Worm (Caenorhabditis elegans) whole organism, L4 larva: ENCODE data around the gene F09E10.7.
A peak's percentile ranks its signal among the peaks of the same experiment; 100 is the strongest.

Experiments used
- T20F7.1 ChIP-seq: fragments of 200-800 bp; sonication (Bioruptor generic); optimal IDR thresholded peaks from 2 replicates; lab custom pipeline; 2018; ENCODE audit warnings: mild to moderate bottlenecking, missing genetic modification characterization, missing compliant biosample characterization
- Y105C5A.15 ChIP-seq: fragments of 200-800 bp; sonication (Bioruptor generic); IDR thresholded peaks from 2 replicates; pipeline ENCODE4 v1.3.6; 2022; ENCODE audit warnings: missing genetic modification characterization, missing compliant biosample characterization
- Y5F2A.4 ChIP-seq: fragments of 200-800 bp; sonication (Bioruptor generic); optimal IDR thresholded peaks from 2 replicates; lab custom pipeline; 2018; ENCODE audit warnings: mild to moderate bottlenecking, missing genetic modification characterization, missing compliant biosample characterization
- Y75B8A.6 ChIP-seq: fragments of 200-800 bp; sonication (Bioruptor generic); IDR thresholded peaks from 2 replicates; pipeline ENCODE4 v1.3.6; 2022; ENCODE audit warnings: missing genetic modification reagents, missing genetic modification characterization, missing compliant biosample characterization
- ZK337.2 ChIP-seq: fragments of 200-800 bp; sonication (Bioruptor generic); IDR thresholded peaks from 2 replicates; pipeline ENCODE4 v1.3.6; 2022; ENCODE audit warnings: missing genetic modification reagents, missing genetic modification characterization, missing compliant biosample characterization
- aly-2 ChIP-seq: sonication (generic microtip); optimal IDR thresholded peaks from 2 replicates; lab custom pipeline; 2018; ENCODE audit warnings: missing biosample characterization, missing genetic modification characterization
- ama-1 ChIP-seq: fragments of 150-350 bp; optimal IDR thresholded peaks from 2 replicates; lab custom pipeline; 2014; ENCODE audit warnings: inconsistent platforms, mixed read lengths
- attf-4 ChIP-seq: sonication (generic microtip); optimal IDR thresholded peaks from 3 replicates; lab custom pipeline; 2017; ENCODE audit warnings: missing biosample characterization, missing genetic modification characterization
- ceh-20 ChIP-seq: fragments of 200-800 bp; sonication (Bioruptor generic); IDR thresholded peaks from 2 replicates; pipeline ENCODE4 v1.3.6; 2022; ENCODE audit warnings: missing genetic modification reagents, missing genetic modification characterization, missing compliant biosample characterization
- ceh-44 ChIP-seq: fragments of 200-800 bp; sonication (Bioruptor generic); IDR thresholded peaks from 2 replicates; pipeline ENCODE4 v1.3.6; 2022; ENCODE audit warnings: missing genetic modification reagents, missing genetic modification characterization, missing compliant biosample characterization
- ceh-62 ChIP-seq: sonication (generic microtip); optimal IDR thresholded peaks from 2 replicates; lab custom pipeline; 2017; ENCODE audit warnings: missing biosample characterization, missing genetic modification characterization
- ces-1 ChIP-seq: fragments of 150-350 bp; sonication (generic microtip); optimal IDR thresholded peaks from 4 replicates; lab custom pipeline; 2014; ENCODE audit warnings: missing biosample characterization, missing genetic modification reagents, missing genetic modification characterization
- daf-12 ChIP-seq: fragments of 150-350 bp; optimal IDR thresholded peaks from 2 replicates; lab custom pipeline; 2014; ENCODE audit warnings: missing biosample characterization, missing genetic modification reagents, missing genetic modification characterization
- daf-19 ChIP-seq: fragments of 200-800 bp; sonication (Bioruptor generic); conservative IDR thresholded peaks from 2 replicates; pipeline ENCODE4 v1.3.6; 2022; ENCODE audit warnings: missing genetic modification characterization, missing compliant biosample characterization
- daf-8 ChIP-seq: fragments of 200-800 bp; sonication (Bioruptor generic); IDR thresholded peaks from 2 replicates; pipeline ENCODE4 v1.3.6; 2022; ENCODE audit warnings: missing genetic modification characterization, missing compliant biosample characterization
- dmd-9 ChIP-seq: fragments of 200-800 bp; sonication (Bioruptor generic); IDR thresholded peaks from 2 replicates; pipeline ENCODE4 v1.3.6; 2022; ENCODE audit warnings: missing genetic modification reagents, missing genetic modification characterization, missing compliant biosample characterization
- dve-1 ChIP-seq: sonication (generic microtip); optimal IDR thresholded peaks from 2 replicates; lab custom pipeline; 2017; ENCODE audit warnings: antibody characterized with exemption, mild to moderate bottlenecking, missing genetic modification characterization, missing compliant biosample characterization; ENCODE audit not compliant: insufficient read depth
- fkh-10 ChIP-seq: fragments of 150-350 bp; optimal IDR thresholded peaks from 2 replicates; lab custom pipeline; 2014; ENCODE audit warnings: missing biosample characterization, missing genetic modification reagents, missing genetic modification characterization
- hif-1 ChIP-seq, 2 experiments: sonication (generic microtip); optimal IDR thresholded peaks; 2 replicates each; lab custom pipeline; 2016 to 2017; ENCODE audit warnings: missing compliant biosample characterization in 2 of 2, missing genetic modification characterization in 2 of 2, missing genetic modification reagents in 2 of 2, missing genotype in 2 of 2, mild to moderate bottlenecking in 1 of 2
- hlh-11 ChIP-seq: fragments of 200-800 bp; sonication (Bioruptor generic); optimal IDR thresholded peaks from 2 replicates; lab custom pipeline; 2018; ENCODE audit warnings: mild to moderate bottlenecking, missing genetic modification characterization, missing compliant biosample characterization
- hlh-30 ChIP-seq: sonication (generic microtip); optimal IDR thresholded peaks from 2 replicates; lab custom pipeline; 2017; ENCODE audit warnings: antibody characterized with exemption, mild to moderate bottlenecking, missing genetic modification characterization, missing compliant biosample characterization; ENCODE audit not compliant: insufficient read depth
- jun-1 ChIP-seq: fragments of 150-350 bp; optimal IDR thresholded peaks from 2 replicates; lab custom pipeline; 2014; ENCODE audit warnings: missing biosample characterization, missing genetic modification reagents, missing genetic modification characterization
- lin-1 ChIP-seq: fragments of 200-800 bp; sonication (Bioruptor generic); IDR thresholded peaks from 2 replicates; pipeline ENCODE4 v1.3.6; 2022; ENCODE audit warnings: missing genetic modification reagents, missing genetic modification characterization, missing compliant biosample characterization
- lin-13 ChIP-seq: fragments of 150-350 bp; optimal IDR thresholded peaks from 2 replicates; lab custom pipeline; 2014; ENCODE audit warnings: missing biosample characterization, missing genetic modification reagents, missing genetic modification characterization
- lin-15B ChIP-seq: fragments of 150-350 bp; sonication (generic microtip); optimal IDR thresholded peaks from 3 replicates; lab custom pipeline; 2014; ENCODE audit warnings: missing biosample characterization, missing genetic modification characterization
- lin-29 ChIP-seq: fragments of 200-800 bp; sonication (Bioruptor generic); IDR thresholded peaks from 2 replicates; pipeline ENCODE4 v1.3.6; 2022; ENCODE audit warnings: missing genetic modification reagents, missing genetic modification characterization, missing compliant biosample characterization
- lir-3 ChIP-seq: sonication (generic microtip); optimal IDR thresholded peaks from 2 replicates; lab custom pipeline; 2016; ENCODE audit warnings: mild to moderate bottlenecking, missing genetic modification characterization, missing compliant biosample characterization
- lsy-2 ChIP-seq, 2 experiments: fragments of 150-350 bp in 1 of 2; sonication (generic microtip) in 1 of 2; optimal IDR thresholded peaks; 2 replicates each; lab custom pipeline; 2014 to 2017; ENCODE audit warnings: missing biosample characterization in 2 of 2, missing genetic modification characterization in 2 of 2
- madf-9 ChIP-seq: fragments of 200-800 bp; sonication (Bioruptor generic); conservative IDR thresholded peaks from 2 replicates; pipeline ENCODE4 v1.3.6; 2022; ENCODE audit warnings: missing genetic modification reagents, missing genetic modification characterization, missing compliant biosample characterization
- mdl-1 ChIP-seq, 2 experiments: fragments of 150-350 bp in 1 of 2; sonication (generic microtip) in 1 of 2; optimal IDR thresholded peaks; 2 replicates each; lab custom pipeline; 2014 to 2017; ENCODE audit warnings: missing biosample characterization in 2 of 2, missing genetic modification characterization in 2 of 2
- mdt-29 ChIP-seq: fragments of 200-800 bp; sonication (Bioruptor generic); IDR thresholded peaks from 2 replicates; pipeline ENCODE4 v1.3.6; 2022; ENCODE audit warnings: missing genetic modification reagents, missing genetic modification characterization, missing compliant biosample characterization
- mep-1 ChIP-seq: fragments of 150-350 bp; sonication (generic microtip); optimal IDR thresholded peaks from 3 replicates; lab custom pipeline; 2014; ENCODE audit warnings: missing biosample characterization, missing genetic modification characterization
- mes-2 ChIP-seq: sonication (generic microtip); optimal IDR thresholded peaks from 2 replicates; lab custom pipeline; 2016; ENCODE audit warnings: missing genotype, mild to moderate bottlenecking, missing genetic modification characterization, missing compliant biosample characterization; ENCODE audit not compliant: poor library complexity, severe bottlenecking
- mxl-2 ChIP-seq: fragments of 200-800 bp; sonication (Bioruptor generic); conservative IDR thresholded peaks from 2 replicates; pipeline ENCODE4 v1.3.6; 2022; ENCODE audit warnings: missing genetic modification reagents, missing genetic modification characterization, missing compliant biosample characterization
- mxl-3 ChIP-seq: fragments of 200-800 bp; sonication (Bioruptor generic); optimal IDR thresholded peaks from 2 replicates; lab custom pipeline; 2018; ENCODE audit warnings: mild to moderate bottlenecking, missing genetic modification characterization, missing compliant biosample characterization
- nhr-10 ChIP-seq: fragments of 150-350 bp; optimal IDR thresholded peaks from 2 replicates; lab custom pipeline; 2014; ENCODE audit warnings: missing biosample characterization, missing genetic modification characterization
- nhr-11 ChIP-seq: fragments of 150-350 bp; optimal IDR thresholded peaks from 2 replicates; lab custom pipeline; 2014; ENCODE audit warnings: missing biosample characterization, missing genetic modification characterization
- nhr-237 ChIP-seq: sonication (generic microtip); optimal IDR thresholded peaks from 2 replicates; lab custom pipeline; 2017; ENCODE audit warnings: missing biosample characterization, missing genetic modification characterization
- nhr-42 ChIP-seq: fragments of 200-800 bp; sonication (Bioruptor generic); IDR thresholded peaks from 2 replicates; pipeline ENCODE4 v1.3.6; 2022; ENCODE audit warnings: missing genetic modification characterization, missing compliant biosample characterization
- nhr-48 ChIP-seq: sonication (generic microtip); optimal IDR thresholded peaks from 2 replicates; lab custom pipeline; 2016; ENCODE audit warnings: mild to moderate bottlenecking, missing genetic modification characterization, missing compliant biosample characterization
- nhr-6 ChIP-seq: fragments of 150-350 bp; optimal IDR thresholded peaks from 2 replicates; lab custom pipeline; 2014; ENCODE audit warnings: missing biosample characterization, missing genetic modification characterization
- php-3 ChIP-seq: fragments of 200-800 bp; sonication (Bioruptor generic); IDR thresholded peaks from 2 replicates; pipeline ENCODE4 v1.3.6; 2022; ENCODE audit warnings: missing genetic modification reagents, missing genetic modification characterization, missing compliant biosample characterization
- saeg-2 ChIP-seq: fragments of 200-800 bp; sonication (Bioruptor generic); IDR thresholded peaks from 2 replicates; pipeline ENCODE4 v1.3.6; 2022; ENCODE audit warnings: missing genetic modification reagents, missing genetic modification characterization, missing compliant biosample characterization
- snpc-4 ChIP-seq: fragments of 150-350 bp; optimal IDR thresholded peaks from 2 replicates; lab custom pipeline; 2014; ENCODE audit warnings: missing biosample characterization, missing genetic modification characterization
- spr-1 ChIP-seq: sonication (generic microtip); optimal IDR thresholded peaks from 2 replicates; lab custom pipeline; 2016; ENCODE audit warnings: mild to moderate bottlenecking, missing genetic modification characterization, missing compliant biosample characterization
- tag-97 ChIP-seq: fragments of 200-800 bp; sonication (Bioruptor generic); IDR thresholded peaks from 2 replicates; pipeline ENCODE4 v1.3.6; 2022; ENCODE audit warnings: missing genetic modification characterization, missing compliant biosample characterization
- tra-1 ChIP-seq: fragments of 200-800 bp; sonication (Bioruptor generic); IDR thresholded peaks from 2 replicates; pipeline ENCODE4 v1.3.6; 2022; ENCODE audit warnings: missing genetic modification reagents, missing genetic modification characterization, missing compliant biosample characterization
- unc-130 ChIP-seq: sonication (generic microtip); optimal IDR thresholded peaks from 2 replicates; lab custom pipeline; 2016; ENCODE audit warnings: missing genetic modification reagents, missing genetic modification characterization, missing compliant biosample characterization
- unc-39 ChIP-seq: sonication (generic microtip); optimal IDR thresholded peaks from 2 replicates; lab custom pipeline; 2017; ENCODE audit warnings: missing biosample characterization, missing genetic modification characterization
- zag-1 ChIP-seq: fragments of 150-350 bp; optimal IDR thresholded peaks from 2 replicates; lab custom pipeline; 2014; ENCODE audit warnings: missing biosample characterization, missing genetic modification characterization
- zfp-2 ChIP-seq: sonication (generic microtip); optimal IDR thresholded peaks from 2 replicates; lab custom pipeline; 2016; ENCODE audit warnings: mild to moderate bottlenecking, missing genetic modification characterization, missing compliant biosample characterization
- zip-11 ChIP-seq: fragments of 200-800 bp; sonication (Bioruptor generic); IDR thresholded peaks from 2 replicates; pipeline ENCODE4 v1.3.6; 2022; ENCODE audit warnings: missing genetic modification characterization, missing compliant biosample characterization

The F09E10.7 gene

DNA sequence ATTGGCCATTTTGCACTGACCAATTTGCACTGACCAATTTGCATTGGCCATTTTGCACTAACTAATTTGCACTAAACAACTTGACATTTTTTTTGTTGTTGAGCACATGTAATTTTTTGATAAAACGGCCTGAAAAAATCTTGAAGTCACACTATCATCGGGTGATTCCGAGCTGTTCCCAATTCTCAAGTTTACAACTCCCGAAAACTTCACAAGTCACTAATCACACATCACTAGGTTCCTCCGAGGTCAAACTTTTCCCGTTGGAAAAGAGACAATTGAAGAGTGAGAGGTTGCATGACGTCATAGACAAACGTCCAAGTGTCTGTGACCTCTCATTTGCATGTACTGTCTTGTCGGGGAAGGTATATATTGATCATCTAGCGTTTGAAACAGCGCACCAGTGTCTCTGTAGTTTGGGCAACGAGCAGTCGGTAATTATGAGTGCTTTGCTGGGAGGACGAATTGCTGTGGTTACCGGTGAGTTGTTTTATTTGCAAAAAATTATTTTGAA, 15.5 kb downstream of the F09E10.7 start, which contains the start of the genes D1005.10 and dhs-25:
D1005.10 (minus strand) TSS at position 51 of the 514 bp plus-strand sequence.
dhs-25 (plus strand) TSS at position 398 of the 514 bp plus-strand sequence.
- peak; percentile 84 for TF ChIP-seq mdt-29 (GFP tag; lab: Robert Waterston, UW)
- TF ChIP-seq daf-19 (GFP tag; lab: Robert Waterston, UW): no peak
- no peak for TF ChIP-seq spr-1 (tag; lab: Kevin White, UChicago)
- TF ChIP-seq nhr-6 (tag; lab: Kevin White, UChicago): peak; percentile 24
- peak; percentile 47; the same call in 1 of the 2 replicates for TF ChIP-seq ceh-20 (GFP tag; lab: Robert Waterston, UW)
- peak; percentile 96 for TF ChIP-seq nhr-48
- TF ChIP-seq hif-1 (tag; optimal IDR thresholded peaks at IDR 0.05; lab: Kevin White, UChicago): peak in 1 of 2 experiments; percentile 46
- TF ChIP-seq Y105C5A.15 (GFP tag; lab: Robert Waterston, UW): no peak
- TF ChIP-seq lin-29 (GFP tag; lab: Robert Waterston, UW): no peak
- no peak for TF ChIP-seq Y5F2A.4 (GFP tag; lab: Kevin White, UChicago)
- no peak for TF ChIP-seq zip-11 (GFP tag; lab: Robert Waterston, UW)
- TF ChIP-seq aly-2: no peak
- no peak for TF ChIP-seq mxl-2 (GFP tag; lab: Robert Waterston, UW)
- no peak for TF ChIP-seq daf-12 (tag; lab: Kevin White, UChicago)
- TF ChIP-seq hlh-11: peak; percentile 92
- TF ChIP-seq unc-39 (tag; lab: Kevin White, UChicago): no peak
- no peak for TF ChIP-seq lin-15B (tag; lab: Kevin White, UChicago)
- TF ChIP-seq nhr-11 (tag; lab: Kevin White, UChicago): peak; percentile 67
- peak; percentile 93 for TF ChIP-seq nhr-10 (tag; lab: Kevin White, UChicago)
- no peak for TF ChIP-seq zag-1
- no peak for TF ChIP-seq fkh-10
- TF ChIP-seq hlh-30: peak; percentile 89
- no peak for TF ChIP-seq nhr-237 (tag; lab: Kevin White, UChicago)
- no peak for TF ChIP-seq lin-13
- no peak for TF ChIP-seq attf-4 (tag; lab: Kevin White, UChicago)
- TF ChIP-seq mxl-3 (GFP tag; lab: Kevin White, UChicago): peak; percentile 52
- no peak for TF ChIP-seq zfp-2
- TF ChIP-seq unc-130 (GFP tag; lab: Kevin White, UChicago): no peak
- TF ChIP-seq mes-2 (tag; lab: Kevin White, UChicago): peak; percentile 80
- peak; percentile 78 for TF ChIP-seq tra-1 (GFP tag; lab: Robert Waterston, UW)
- no peak for TF ChIP-seq ceh-44 (GFP tag; lab: Robert Waterston, UW)
- TF ChIP-seq madf-9: no peak
- TF ChIP-seq ces-1 (GFP tag; lab: Kevin White, UChicago): no peak
- TF ChIP-seq Y75B8A.6 (GFP tag; lab: Robert Waterston, UW): no peak
- no peak for TF ChIP-seq dmd-9
- no peak for TF ChIP-seq mdl-1 (tag; optimal IDR thresholded peaks at IDR 0.05; lab: Kevin White, UChicago)
- peak; percentile 35 for TF ChIP-seq ama-1 (lab: Kevin White, UChicago)
- TF ChIP-seq nhr-42: no peak
- peak; percentile 43 for TF ChIP-seq T20F7.1
- TF ChIP-seq jun-1 (tag; lab: Kevin White, UChicago): no peak
- TF ChIP-seq php-3: peak; percentile 36; the same call in 1 of the 2 replicates
- TF ChIP-seq lin-1 (GFP tag; lab: Robert Waterston, UW): peak; percentile 34; the same call in 1 of the 2 replicates
- TF ChIP-seq mep-1 (tag; lab: Kevin White, UChicago): peak; percentile 78
- TF ChIP-seq ZK337.2 (GFP tag; lab: Robert Waterston, UW): no peak
- no peak for TF ChIP-seq daf-8 (GFP tag; lab: Robert Waterston, UW)
- TF ChIP-seq tag-97 (GFP tag; lab: Robert Waterston, UW): no peak
- TF ChIP-seq snpc-4 (tag; lab: Kevin White, UChicago): no peak
- TF ChIP-seq lsy-2 (tag; optimal IDR thresholded peaks at IDR 0.05; lab: Kevin White, UChicago): peak in 1 of 2 experiments; percentile 68
- 0 out of 2 replicates have a peak, but pooled peaks have one; percentile 63 for TF ChIP-seq saeg-2
- peak; percentile 96 for TF ChIP-seq dve-1
- TF ChIP-seq ceh-62: no peak
- TF ChIP-seq lir-3 (tag; lab: Kevin White, UChicago): no peak
